Worm (Caenorhabditis elegans): ENCODE data around the gene C07E3.8.

The C07E3.8 gene

DNA sequence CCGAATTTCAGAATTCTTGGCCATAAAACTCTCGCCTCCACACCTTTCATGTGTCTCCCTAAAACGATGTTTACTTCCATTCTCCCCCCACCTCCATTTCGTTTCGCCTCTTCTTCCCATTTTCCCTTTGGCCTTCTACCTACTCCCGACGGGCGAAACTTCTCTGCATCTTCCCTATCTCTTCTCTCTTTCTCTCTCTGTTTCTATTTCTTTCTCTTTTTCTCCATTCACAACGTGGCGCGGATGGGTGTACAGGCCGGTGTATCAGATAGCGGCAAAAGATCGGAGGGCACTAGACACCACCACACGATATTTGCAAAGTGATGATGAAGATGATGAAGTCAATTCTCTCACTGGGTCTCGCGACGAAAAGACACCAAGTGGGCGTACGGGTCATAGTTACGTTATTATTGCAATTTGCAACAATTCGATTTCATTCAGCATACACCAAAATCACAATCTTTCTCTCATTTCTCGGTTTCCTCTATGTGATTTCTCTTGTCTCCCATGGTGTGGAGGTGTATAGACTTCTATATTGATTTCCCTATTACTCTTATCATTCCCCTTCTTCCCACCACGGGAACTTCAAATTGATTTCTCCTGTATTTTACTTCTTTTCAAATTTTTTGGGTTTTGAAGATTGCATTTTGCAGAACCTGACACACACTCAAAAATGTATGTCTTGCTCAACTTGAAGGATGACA lies 32.8 kb downstream of the C07E3.8 start, which contains the start of gene ztf-27 (continued):
- TF ChIP-seq set-16 (GFP tag; IDR thresholded peaks at IDR 0.05): no peak
- TF ChIP-seq lim-7 (GFP tag; IDR thresholded peaks at IDR 0.05): no peak
- TF ChIP-seq hmg-1.1 (GFP tag; IDR thresholded peaks at IDR 0.05): no peak
- no peak for TF ChIP-seq tag-97 (GFP tag; IDR thresholded peaks at IDR 0.05)
- no peak for TF ChIP-seq arid-1 (GFP tag; conservative IDR thresholded peaks at IDR 0.05)
- no peak for TF ChIP-seq mxl-2 (GFP tag; conservative IDR thresholded peaks at IDR 0.05)
- no peak for TF ChIP-seq zfp-2 (tag; optimal IDR thresholded peaks at IDR 0.05)
- no peak for TF ChIP-seq R02D3.7 (tag; optimal IDR thresholded peaks at IDR 0.05)
- TF ChIP-seq hif-1 (tag; optimal IDR thresholded peaks at IDR 0.05): no peak

DNA sequence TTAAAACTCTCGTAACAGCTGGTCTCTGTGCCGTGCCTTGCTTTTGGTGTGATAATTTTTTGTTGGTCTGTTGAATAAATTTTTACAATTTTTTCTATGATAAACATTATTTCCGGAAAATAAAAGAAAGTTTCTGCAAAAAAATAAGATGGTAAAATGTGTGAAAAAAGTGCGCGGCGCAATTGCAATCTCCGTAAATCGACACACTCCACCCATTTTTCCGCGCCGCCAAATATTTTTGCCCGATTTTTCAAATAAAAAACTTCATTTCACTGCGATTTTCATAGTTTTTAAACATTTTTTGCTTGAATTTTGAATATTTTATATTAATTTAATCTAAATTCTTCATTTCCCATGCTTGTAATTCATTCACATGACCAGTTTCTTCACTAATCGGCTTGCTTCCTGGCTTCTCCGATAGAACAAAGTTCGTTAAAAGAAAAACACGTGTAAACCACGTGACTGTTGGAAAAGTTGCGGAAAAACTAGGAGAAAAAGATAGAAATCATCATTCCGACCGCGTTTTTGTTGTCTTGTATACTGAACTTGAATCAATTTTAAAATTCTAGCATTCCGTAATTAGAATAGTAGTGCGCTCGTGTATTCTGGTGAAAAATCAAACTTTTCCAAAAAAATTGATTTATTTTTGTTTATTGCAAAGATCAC lies 36.1 kb downstream of the C07E3.8 start:
- TF ChIP-seq F37D6.2 (tag; optimal IDR thresholded peaks at IDR 0.05) (peak; percentile 14), hmg-1.1 (GFP tag; IDR thresholded peaks at IDR 0.05) (peak; percentile 47; the same call in 1 of the 2 replicates), nhr-11 (tag; optimal IDR thresholded peaks at IDR 0.05) (no peak), tra-1 (GFP tag; IDR thresholded peaks at IDR 0.05) (0 out of 2 replicates have a peak, but pooled peaks have one; percentile 18), daf-8 (GFP tag; IDR thresholded peaks at IDR 0.05) (no peak), nhr-77 (tag; optimal IDR thresholded peaks at IDR 0.05) (peak; percentile 41), ztf-11 (tag; optimal IDR thresholded peaks at IDR 0.05) (no peak), nhr-28 (tag; optimal IDR thresholded peaks at IDR 0.05) (peak; percentile 57), mxl-2 (GFP tag; conservative IDR thresholded peaks at IDR 0.05) (peak; percentile 92), Y75B8A.6 (GFP tag; IDR thresholded peaks at IDR 0.05) (no peak), F10B5.3 (tag; optimal IDR thresholded peaks at IDR 0.05) (no peak), cey-2 (tag; optimal IDR thresholded peaks at IDR 0.05; ENCODE audit: borderline replicate concordance, insufficient read depth) (no peak), nhr-42 (GFP tag; IDR thresholded peaks at IDR 0.05) (no peak), mes-2 (tag; optimal IDR thresholded peaks at IDR 0.05; ENCODE audit: poor library complexity, severe bottlenecking) (peak; percentile 90), daf-16 (GFP tag; optimal IDR thresholded peaks at IDR 0.05) (peak in 1 of 2 experiments; percentile 27), daf-16 (tag; optimal IDR thresholded peaks at IDR 0.05) (peak; percentile 70), nhr-25 (tag; optimal IDR thresholded peaks at IDR 0.05; ENCODE audit: borderline replicate concordance, insufficient read depth) (no peak), dmd-6 (GFP tag; IDR thresholded peaks at IDR 0.05) (0 out of 2 replicates have a peak, but pooled peaks have one; percentile 24), T26A8.4 (GFP tag; IDR thresholded peaks at IDR 0.05) (no peak), hlh-11 (tag; optimal IDR thresholded peaks at IDR 0.05) (peak; percentile 77), fos-1 (tag; optimal IDR thresholded peaks at IDR 0.05) (no peak), nhr-48 (tag; optimal IDR thresholded peaks at IDR 0.05) (peak; percentile 46), lin-15B (tag; optimal IDR thresholded peaks at IDR 0.05) (no peak), lin-38 (GFP tag; IDR thresholded peaks at IDR 0.05) (peak; percentile 73), mep-1 (tag; optimal IDR thresholded peaks at IDR 0.05) (peak; percentile 93), ama-1 (optimal IDR thresholded peaks at IDR 0.05) (peak; percentile 70), mdl-1 (tag; optimal IDR thresholded peaks at IDR 0.05) (peak in 1 of 2 experiments; percentile 48), spr-1 (tag; optimal IDR thresholded peaks at IDR 0.05) (peak; percentile 25), ctbp-1 (GFP tag; IDR thresholded peaks at IDR 0.05) (no peak), Y105C5A.15 (GFP tag; IDR thresholded peaks at IDR 0.05) (no peak), nhr-6 (tag; optimal IDR thresholded peaks at IDR 0.05) (peak; percentile 9), mdt-29 (GFP tag; IDR thresholded peaks at IDR 0.05) (no peak), unc-130 (GFP tag; optimal IDR thresholded peaks at IDR 0.05) (peak; percentile 31), ceh-82 (tag; optimal IDR thresholded peaks at IDR 0.05) (no peak), T20F7.1 (GFP tag; optimal IDR thresholded peaks at IDR 0.05) (peak; percentile 57), unc-39 (tag; optimal IDR thresholded peaks at IDR 0.05) (no peak), zag-1 (tag; optimal IDR thresholded peaks at IDR 0.05) (no peak), duxl-1 (tag; optimal IDR thresholded peaks at IDR 0.05; ENCODE audit: poor library complexity) (peak; percentile 59), vab-7 (GFP tag; IDR thresholded peaks at IDR 0.05) (peak; percentile 44; the same call in 1 of the 2 replicates), sdz-12 (GFP tag; optimal IDR thresholded peaks at IDR 0.05) (no peak)
